Fruit fly (Drosophila melanogaster) ovary, adult (tissue): ENCODE results near the gene Pkg21D.
A peak's percentile ranks its signal among the peaks of the same experiment; 100 is the strongest.

ENCODE experiments used
- CG17801 ChIP-seq: fragments of 200-800 bp; optimal IDR thresholded peaks from 2 replicates; lab custom pipeline; 2019; ENCODE audit warnings: missing biosample characterization, mild to moderate bottlenecking, missing genetic modification characterization, moderate library complexity; ENCODE audit not compliant: partially characterized antibody

Pkg21D gene

DNA sequence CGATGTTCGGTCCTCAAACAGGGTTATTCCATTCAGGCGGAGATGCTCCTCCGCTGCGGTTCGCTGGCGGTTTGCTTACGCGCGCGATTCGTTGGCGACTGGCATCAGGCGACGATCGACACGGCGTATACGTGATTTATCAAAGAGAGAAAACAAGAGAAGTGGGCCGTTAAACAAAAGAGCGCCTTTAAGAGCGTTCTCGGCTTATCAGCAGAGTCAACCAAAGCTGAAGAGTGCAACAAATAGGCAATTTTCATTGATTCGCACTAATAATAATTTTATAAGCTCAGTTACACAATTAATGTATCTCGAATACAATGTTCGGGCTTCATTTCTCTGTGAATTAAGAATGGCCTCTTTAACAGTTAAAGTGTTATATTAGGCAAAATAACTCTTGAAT, at the start of gene Pkg21D:
Pkg21D (minus strand) TSS at position 101 of the 400 bp plus-strand sequence.
- no peak for TF ChIP-seq CG17801 (GFP tag; lab: Kevin White, UChicago)

DNA sequence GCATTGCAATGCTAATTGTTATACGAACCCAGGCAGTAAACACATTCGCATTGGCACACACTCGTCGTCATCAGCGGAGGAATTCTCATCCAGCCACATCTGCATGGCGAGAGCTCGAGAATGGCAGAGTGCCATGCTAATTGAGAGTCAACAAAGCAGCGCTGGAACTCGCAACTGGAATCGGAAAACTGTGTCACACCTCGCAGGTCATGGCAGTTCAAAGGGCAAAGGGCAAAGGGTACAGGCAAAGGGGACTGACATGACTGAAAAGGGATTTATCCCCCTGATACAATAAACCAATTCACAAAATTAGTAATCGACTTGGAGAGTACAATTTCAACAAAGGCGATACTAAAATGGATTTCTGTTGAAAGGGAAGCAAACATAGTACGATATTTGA, 49.4 kb upstream of the Pkg21D start:
- no peak for TF ChIP-seq CG17801 (GFP tag; lab: Kevin White, UChicago)

DNA sequence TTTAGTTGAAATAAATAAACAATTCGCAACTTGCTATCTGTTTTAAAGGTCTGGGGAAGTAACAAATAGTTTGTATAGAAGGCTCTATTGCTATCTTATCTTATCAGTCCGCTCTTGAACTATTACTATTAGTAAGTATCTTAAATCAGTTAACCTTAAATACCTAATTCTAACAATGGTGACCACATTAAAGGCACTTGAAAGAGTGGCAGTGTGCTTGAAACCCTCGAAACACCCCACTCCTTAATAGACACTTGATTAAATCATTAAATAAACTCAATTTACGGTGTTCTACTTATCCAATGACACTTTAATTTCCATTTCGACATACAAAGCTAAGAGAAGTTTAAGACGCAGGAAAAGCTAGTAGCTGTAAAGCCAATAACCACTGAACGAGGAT, 48.2 kb upstream of the Pkg21D start:
- TF ChIP-seq CG17801 (GFP tag; lab: Kevin White, UChicago), result no peak

dm6 chr2L:837989-838388, 47.4 kb upstream of the Pkg21D start:
- no peak for TF ChIP-seq CG17801 (GFP tag; lab: Kevin White, UChicago)

DNA sequence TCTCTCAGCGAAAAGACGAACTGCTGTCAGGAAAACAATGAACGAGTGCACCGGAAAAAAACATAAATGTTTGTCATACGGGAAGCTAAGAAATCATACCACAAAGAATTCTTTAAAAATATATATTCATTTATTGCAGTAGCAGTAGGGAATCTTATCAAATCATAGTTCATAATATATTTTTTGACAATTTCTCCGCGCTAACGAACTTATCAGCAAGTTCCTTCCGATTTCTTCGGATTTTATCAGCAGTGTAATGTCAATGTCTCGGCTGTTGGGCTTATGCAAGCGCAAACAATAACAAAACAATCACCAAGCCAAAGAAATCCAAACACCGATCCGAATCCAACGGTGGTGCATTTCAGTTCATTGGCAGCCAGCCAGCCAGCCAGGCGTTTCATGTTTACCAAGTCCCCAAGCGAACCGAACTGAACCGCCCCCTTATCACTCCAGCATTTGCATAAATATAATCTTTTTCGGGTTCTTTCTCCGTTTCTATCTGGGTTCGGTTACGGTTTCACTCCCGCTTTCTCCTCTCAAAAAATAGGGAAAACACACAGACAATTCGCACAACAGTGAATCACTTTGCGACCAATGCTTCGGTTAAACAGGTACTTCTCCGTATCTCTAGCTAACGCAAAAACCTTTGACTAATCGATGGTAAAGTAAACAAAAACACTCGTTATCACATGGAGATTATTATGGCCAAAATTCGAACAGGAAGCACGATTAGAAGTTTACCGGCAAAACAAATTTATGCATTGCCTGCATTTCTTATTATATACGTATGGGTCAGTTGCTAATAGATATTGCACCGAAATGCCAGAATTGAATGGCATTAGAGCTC, 37.1 kb upstream of the Pkg21D start:
- no peak for TF ChIP-seq CG17801 (GFP tag; lab: Kevin White, UChicago)

dm6 chr2L:827049-827448, 36.5 kb upstream of the Pkg21D start:
- no peak for TF ChIP-seq CG17801 (GFP tag; lab: Kevin White, UChicago)

- no peak for TF ChIP-seq CG17801 (GFP tag; lab: Kevin White, UChicago)
Measured at dm6 chr2L:826388-826787, 35.8 kb upstream of the Pkg21D start.

dm6 chr2L:825768-826263, 35.2 kb upstream of the Pkg21D start, which contains the start of the genes CG3862 and dock:
Gene CG3862 (minus strand): TSS chr2L:825861.
Gene dock (plus strand): TSS chr2L:825969.
- peak; percentile 60 for TF ChIP-seq CG17801 (GFP tag; lab: Kevin White, UChicago)

DNA sequence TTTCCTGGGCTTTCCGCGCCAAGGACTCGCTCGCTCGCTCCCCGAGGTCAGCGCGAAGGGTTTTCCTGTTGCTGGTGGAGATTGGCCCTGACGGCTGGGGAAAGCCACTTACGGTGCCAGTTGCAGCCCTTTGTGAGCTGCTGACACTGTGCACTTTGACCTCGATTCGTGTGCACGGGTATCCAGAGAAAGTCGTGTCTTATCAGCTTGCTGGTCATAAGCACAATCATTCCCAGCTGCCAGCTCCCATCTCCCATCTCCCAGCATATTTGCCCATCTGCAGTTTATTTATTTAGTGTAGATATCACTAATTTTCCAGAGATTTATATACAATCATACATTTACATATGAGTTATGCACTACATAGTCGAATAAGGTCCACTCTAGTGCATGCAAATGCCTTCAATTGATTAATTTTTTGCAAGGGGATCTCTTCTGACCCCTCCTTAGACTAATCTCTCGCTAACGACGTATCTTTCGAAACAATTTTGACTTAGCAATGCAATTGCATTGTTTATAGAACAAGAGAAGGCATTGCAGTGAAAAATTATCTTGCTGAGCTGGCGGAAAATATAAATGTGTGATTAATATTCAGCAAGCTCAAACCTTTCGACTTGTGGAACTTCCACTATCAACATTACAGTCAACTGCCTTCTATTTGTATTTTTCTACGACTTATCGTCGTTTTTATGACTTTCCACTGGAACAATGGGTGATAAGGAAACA, 31.6 kb upstream of the Pkg21D start:
- TF ChIP-seq CG17801 (GFP tag; lab: Kevin White, UChicago), result peak; percentile 12

DNA sequence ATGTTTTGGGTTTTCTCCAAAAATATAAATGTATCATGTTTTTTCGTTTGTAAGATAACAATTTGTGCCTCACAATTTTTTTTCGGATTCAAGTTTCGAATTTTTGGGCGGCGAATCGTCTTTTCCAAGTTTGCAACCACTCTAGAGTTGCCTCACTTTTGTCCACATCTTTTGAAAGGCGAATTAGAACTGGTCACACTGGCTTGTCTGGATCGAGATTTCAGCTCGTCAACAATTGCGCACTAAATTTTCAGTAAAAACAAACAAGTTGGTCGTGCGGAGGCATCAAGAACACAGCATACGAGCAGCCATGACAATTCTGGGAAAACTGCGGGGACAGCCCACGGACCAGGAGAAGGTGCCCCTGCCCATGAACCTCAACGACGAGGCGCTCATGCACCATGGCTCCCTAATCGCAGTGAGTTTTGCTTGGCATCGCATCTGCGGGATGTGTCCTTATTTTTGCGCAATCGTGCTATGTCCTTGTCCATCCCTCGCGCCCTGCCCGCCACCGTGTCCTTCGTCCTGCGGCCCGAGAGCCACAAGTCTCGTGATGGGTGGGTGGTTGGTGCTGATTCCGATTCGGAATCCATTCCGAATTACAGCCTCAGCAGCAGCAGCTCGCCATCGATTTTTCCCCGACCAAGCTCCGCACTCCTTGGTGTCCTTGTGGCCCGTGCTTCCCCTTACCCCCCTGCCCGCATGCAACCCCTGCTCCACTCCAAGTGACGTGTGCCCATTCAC, 30.8 kb upstream of the Pkg21D start, which contains the start of gene CG3662:
CG3662 (plus strand) TSS at position 48 of the 744 bp plus-strand sequence.
- TF ChIP-seq CG17801 (GFP tag; lab: Kevin White, UChicago), result peak; percentile 57

DNA sequence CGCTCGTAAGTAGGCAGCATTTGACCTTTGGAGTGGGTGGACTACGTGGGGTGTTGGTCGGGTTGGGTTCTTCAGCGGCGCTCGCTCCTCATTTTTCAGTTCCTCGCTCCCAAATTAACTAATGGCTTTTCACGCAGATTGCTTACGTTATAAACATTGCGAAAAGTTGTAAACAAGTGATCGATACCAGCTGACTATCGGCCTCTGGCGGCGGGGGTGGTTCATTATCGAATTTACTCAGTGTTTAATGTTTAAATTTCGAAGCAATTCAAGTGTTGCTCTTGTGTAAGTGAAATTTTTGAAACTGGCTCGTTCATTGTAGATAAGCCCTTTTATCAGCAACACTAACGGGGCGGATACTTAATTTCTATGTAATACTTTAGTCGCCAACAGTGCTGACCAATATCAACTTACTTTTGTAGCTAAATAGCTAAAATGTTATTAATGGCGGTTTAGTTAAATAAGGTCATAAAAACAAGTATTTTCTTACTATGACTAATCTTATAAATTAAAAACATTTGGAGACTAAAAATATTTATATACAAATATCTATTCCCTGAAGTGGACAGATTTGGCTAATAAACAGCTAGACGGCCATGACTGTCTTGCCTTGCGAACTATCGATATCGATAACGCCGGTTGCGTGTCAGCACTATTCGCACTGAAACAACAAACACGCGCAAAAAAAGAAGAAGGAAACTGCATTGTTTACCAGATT, 28.9 kb upstream of the Pkg21D start, which contains the start of the genes PGAP2 and Clp:
PGAP2 (minus strand) TSS at position 194 of the 718 bp plus-strand sequence.
Clp (plus strand) TSS at position 650 of the 718 bp plus-strand sequence.
- peak; percentile 57 for TF ChIP-seq CG17801 (GFP tag; lab: Kevin White, UChicago)

DNA sequence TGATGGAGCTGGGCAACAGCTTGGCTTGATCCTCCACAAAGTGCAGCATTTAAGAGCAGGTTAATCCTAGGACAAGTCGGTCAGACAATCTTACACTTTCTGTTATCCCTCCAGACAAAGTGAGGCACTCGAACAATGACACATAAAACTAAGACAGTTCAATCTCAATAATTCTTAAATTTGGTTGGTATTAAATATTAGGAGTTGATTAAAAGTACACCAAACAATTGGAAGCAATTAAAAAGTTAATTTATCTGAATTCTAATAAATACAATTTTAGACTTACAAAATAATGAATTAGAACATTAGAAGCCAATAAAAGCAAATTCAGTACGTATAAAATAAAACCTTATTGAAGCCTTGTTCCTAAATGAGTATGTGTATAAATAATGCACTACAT, 27.3 kb upstream of the Pkg21D start, which contains the start of gene CG15880:
CG15880 (minus strand) TSS at position 101 of the 400 bp plus-strand sequence.
- TF ChIP-seq CG17801 (GFP tag; lab: Kevin White, UChicago), result no peak

dm6 chr2L:815785-816389, 25.3 kb upstream of the Pkg21D start, which contains the start of the genes Saf6 and Pex12:
Gene Saf6 (minus strand): TSS chr2L:815950.
Gene Pex12 (plus strand): TSS chr2L:815993.
- no peak for TF ChIP-seq CG17801 (GFP tag; lab: Kevin White, UChicago)
